Fruit fly (Drosophila melanogaster) whole organism, wandering third instar larva: ENCODE measurements around the gene wdn.
A peak's percentile ranks its signal among the peaks of the same experiment; 100 is the strongest.

Experiments
- Abd-B ChIP-seq: fragments of >200 bp; optimal IDR thresholded peaks from 2 replicates; lab custom pipeline; 2017; ENCODE audit warnings: missing biosample characterization, missing genetic modification characterization
- CG9705 ChIP-seq: fragments of 200-800 bp; sonication (Bioruptor generic); optimal IDR thresholded peaks from 2 replicates; lab custom pipeline; 2018; ENCODE audit warnings: missing biosample characterization, mild to moderate bottlenecking, missing genetic modification characterization
- CrebA ChIP-seq: fragments of 200-800 bp; sonication (Bioruptor generic); optimal IDR thresholded peaks from 2 replicates; lab custom pipeline; 2016; ENCODE audit warnings: missing biosample characterization, mild to moderate bottlenecking, missing genetic modification characterization, borderline replicate concordance
- Dif ChIP-seq: fragments of 200-275, 200-300 bp; sonication (Bioruptor generic); optimal IDR thresholded peaks from 2 replicates; lab custom pipeline; 2018; ENCODE audit warnings: missing biosample characterization, missing genetic modification characterization; ENCODE audit not compliant: partially characterized antibody
- GATAd ChIP-seq: sonication (Bioruptor generic); optimal IDR thresholded peaks from 2 replicates; lab custom pipeline; 2016; ENCODE audit warnings: missing biosample characterization, missing genetic modification characterization
- HLH106 ChIP-seq: fragments of 200-800 bp; optimal IDR thresholded peaks from 3 replicates; lab custom pipeline; 2019; ENCODE audit warnings: missing biosample characterization, mild to moderate bottlenecking, missing genetic modification characterization, moderate library complexity
- Hnf4 ChIP-seq: fragments of 200-800 bp; sonication (Bioruptor generic); optimal IDR thresholded peaks from 2 replicates; lab custom pipeline; 2016; ENCODE audit warnings: missing biosample characterization, mild to moderate bottlenecking, missing genetic modification characterization
- Hr78 ChIP-seq: fragments of >200 bp; optimal IDR thresholded peaks from 2 replicates; lab custom pipeline; 2017; ENCODE audit warnings: missing biosample characterization, missing genetic modification characterization
- Hr83 ChIP-seq: fragments of 200-300 bp; sonication (Bioruptor generic); optimal IDR thresholded peaks from 2 replicates; lab custom pipeline; 2016; ENCODE audit warnings: missing biosample characterization, mild to moderate bottlenecking, missing genetic modification characterization, moderate library complexity; ENCODE audit not compliant: poor library complexity, severe bottlenecking
- Jra ChIP-seq: sonication (Bioruptor generic); optimal IDR thresholded peaks from 2 replicates; lab custom pipeline; 2016; ENCODE audit warnings: missing biosample characterization, missing genetic modification characterization
- Mio ChIP-seq: sonication (Bioruptor generic); optimal IDR thresholded peaks from 2 replicates; lab custom pipeline; 2016; ENCODE audit warnings: missing biosample characterization, missing genetic modification characterization
- Myc ChIP-seq: fragments of >200 bp; optimal IDR thresholded peaks from 2 replicates; lab custom pipeline; 2017
- N ChIP-seq: fragments of >200 bp; optimal IDR thresholded peaks from 2 replicates; lab custom pipeline; 2018; ENCODE audit warnings: missing biosample characterization, missing external identifiers, missing genetic modification characterization
- OdsH ChIP-seq: fragments of 200-800 bp; sonication (Bioruptor generic); optimal IDR thresholded peaks from 2 replicates; lab custom pipeline; 2016; ENCODE audit warnings: missing biosample characterization, mild to moderate bottlenecking, missing genetic modification characterization
- Rel ChIP-seq, 2 experiments: fragments of 200-800 bp; sonication (Bioruptor generic) in 1 of 2; optimal IDR thresholded peaks; 2 replicates in 1 of 2; 3 replicates in 1 of 2; lab custom pipeline; 2016 to 2019; ENCODE audit warnings: mild to moderate bottlenecking in 2 of 2, missing biosample characterization in 2 of 2, missing genetic modification characterization in 2 of 2, moderate library complexity in 1 of 2
- Sp1 ChIP-seq: fragments of 200-800 bp; sonication (Bioruptor generic); optimal IDR thresholded peaks from 3 replicates; lab custom pipeline; 2019; ENCODE audit warnings: missing biosample characterization, mild to moderate bottlenecking, missing genetic modification characterization, moderate library complexity
- Vsx2 ChIP-seq: fragments of 200-300, 225-300 bp; sonication (Bioruptor generic); optimal IDR thresholded peaks from 2 replicates; lab custom pipeline; 2018; ENCODE audit warnings: missing biosample characterization, missing genetic modification characterization; ENCODE audit not compliant: partially characterized antibody
- br ChIP-seq: fragments of 200-800 bp; sonication (Bioruptor generic); optimal IDR thresholded peaks from 2 replicates; lab custom pipeline; 2016; ENCODE audit warnings: missing biosample characterization, missing genetic modification characterization
- brk ChIP-seq: fragments of 200-800 bp; sonication (Bioruptor generic); optimal IDR thresholded peaks from 2 replicates; lab custom pipeline; 2016; ENCODE audit warnings: missing biosample characterization, mild to moderate bottlenecking, missing genetic modification characterization
- dl ChIP-seq, 2 experiments: fragments of 175-275, 200-275 bp in 1 of 2; fragments of 200-275 bp in 1 of 2; sonication (Bioruptor generic); optimal IDR thresholded peaks; lab custom pipeline; 2018; ENCODE audit warnings: mild to moderate bottlenecking in 2 of 2, missing biosample characterization in 2 of 2, missing genetic modification characterization in 2 of 2, moderate library complexity in 2 of 2; ENCODE audit not compliant: partially characterized antibody in 2 of 2, insufficient read depth in 1 of 2
- dsf ChIP-seq: sonication (Bioruptor generic); optimal IDR thresholded peaks from 2 replicates; lab custom pipeline; 2016; ENCODE audit warnings: missing biosample characterization, missing genetic modification characterization, borderline replicate concordance
- foxo ChIP-seq, 2 experiments: fragments of 200-800 bp; sonication (Bioruptor generic); optimal IDR thresholded peaks; 2 replicates in 1 of 2; 3 replicates in 1 of 2; lab custom pipeline; 2016 to 2017; ENCODE audit warnings: missing biosample characterization in 2 of 2, missing genetic modification characterization in 2 of 2
- fru ChIP-seq: fragments of 200-800 bp; sonication (Bioruptor generic); optimal IDR thresholded peaks from 3 replicates; lab custom pipeline; 2016; ENCODE audit warnings: missing biosample characterization, mild to moderate bottlenecking, missing genetic modification characterization
- h ChIP-seq: fragments of 200-800 bp; sonication (Bioruptor generic); optimal IDR thresholded peaks from 3 replicates; lab custom pipeline; 2016; ENCODE audit warnings: missing biosample characterization, mild to moderate bottlenecking, missing genetic modification characterization
- jim ChIP-seq: fragments of 175-275, 200-325 bp; sonication (Bioruptor generic); optimal IDR thresholded peaks from 2 replicates; lab custom pipeline; 2016; ENCODE audit warnings: missing biosample characterization, mild to moderate bottlenecking, missing genetic modification characterization
- lola ChIP-seq: fragments of >200 bp; optimal IDR thresholded peaks from 2 replicates; lab custom pipeline; 2017; ENCODE audit warnings: missing biosample characterization, missing genetic modification characterization
- pan ChIP-seq: fragments of >200 bp; optimal IDR thresholded peaks from 2 replicates; lab custom pipeline; 2017
- psq ChIP-seq: fragments of 200-800 bp; sonication (Bioruptor generic); optimal IDR thresholded peaks from 3 replicates; lab custom pipeline; 2017; ENCODE audit warnings: missing biosample characterization, mild to moderate bottlenecking, missing genetic modification characterization, moderate library complexity
- sv ChIP-seq: fragments of 200-800 bp; sonication (Bioruptor generic); optimal IDR thresholded peaks from 3 replicates; lab custom pipeline; 2016; ENCODE audit warnings: missing biosample characterization, missing genetic modification characterization
- tai ChIP-seq: sonication (Bioruptor generic); optimal IDR thresholded peaks from 2 replicates; lab custom pipeline; 2016; ENCODE audit warnings: missing biosample characterization, missing genetic modification characterization
- usp ChIP-seq: fragments of >200 bp; optimal IDR thresholded peaks from 2 replicates; lab custom pipeline; 2017; ENCODE audit warnings: missing biosample characterization, missing genetic modification characterization
- woc ChIP-seq: sonication (Bioruptor generic); optimal IDR thresholded peaks from 2 replicates; lab custom pipeline; 2016; ENCODE audit warnings: missing biosample characterization, mild to moderate bottlenecking, missing genetic modification characterization

Gene wdn

dm6 chr3R:28810942-28811676 lies at the start of gene wdn:
wdn (minus strand) TSS chr3R:28811337.
- no peak for TF ChIP-seq Hr83 (GFP tag; lab: Kevin White, UChicago)
- TF ChIP-seq Myc (lab: Kevin White, UChicago): peak; percentile 95
- TF ChIP-seq woc (GFP tag; lab: Kevin White, UChicago): peak; percentile 43
- TF ChIP-seq HLH106 (tag; lab: Kevin White, UChicago): peak; percentile 6

dm6 chr3R:28860582-28860981 lies 49.4 kb upstream of the wdn start:
- TF ChIP-seq dl (GFP tag; optimal IDR thresholded peaks at IDR 0.05; lab: Kevin White, UChicago; ENCODE audit: insufficient read depth in 1 of 2, partially characterized antibody in 2 of 2): no peak
- no peak for TF ChIP-seq Dif
- no peak for TF ChIP-seq OdsH (GFP tag; lab: Kevin White, UChicago)
- no peak for TF ChIP-seq tai (GFP tag; lab: Kevin White, UChicago)
- TF ChIP-seq GATAd (GFP tag; lab: Kevin White, UChicago): no peak
- TF ChIP-seq CrebA (GFP tag; lab: Kevin White, UChicago): no peak
- TF ChIP-seq Rel (GFP tag; optimal IDR thresholded peaks at IDR 0.05; lab: Kevin White, UChicago): no peak
- TF ChIP-seq Rel (tag; optimal IDR thresholded peaks at IDR 0.05; lab: Kevin White, UChicago): no peak
- TF ChIP-seq Sp1: no peak
- TF ChIP-seq CG9705 (GFP tag; lab: Kevin White, UChicago): no peak
- no peak for TF ChIP-seq Jra (GFP tag; lab: Kevin White, UChicago)
- no peak for TF ChIP-seq Vsx2
- TF ChIP-seq pan (lab: Kevin White, UChicago): no peak
- no peak for TF ChIP-seq sv (GFP tag; lab: Kevin White, UChicago)
- TF ChIP-seq h: no peak
- TF ChIP-seq jim (GFP tag; lab: Kevin White, UChicago): no peak
- TF ChIP-seq Hr78: no peak

- TF ChIP-seq Mio (GFP tag; lab: Kevin White, UChicago) (no peak), Dif (peak; percentile 79), lola (GFP tag; lab: Kevin White, UChicago) (no peak), dl (GFP tag; optimal IDR thresholded peaks at IDR 0.05; lab: Kevin White, UChicago; ENCODE audit: insufficient read depth in 1 of 2, partially characterized antibody in 2 of 2) (peak; percentile 74 to 87), tai (GFP tag; lab: Kevin White, UChicago) (no peak), foxo (GFP tag; optimal IDR thresholded peaks at IDR 0.05; lab: Kevin White, UChicago) (peak in 1 of 2 experiments; percentile 25), usp (GFP tag; lab: Kevin White, UChicago) (no peak), pan (lab: Kevin White, UChicago) (no peak), Vsx2 (peak; percentile 87), h (peak; percentile 34), Hnf4 (GFP tag; lab: Kevin White, UChicago) (peak; percentile 28), woc (GFP tag; lab: Kevin White, UChicago) (no peak), GATAd (GFP tag; lab: Kevin White, UChicago) (no peak), N (GFP tag; lab: Kevin White, UChicago) (no peak), CrebA (GFP tag; lab: Kevin White, UChicago) (peak; percentile 42), CG9705 (GFP tag; lab: Kevin White, UChicago) (no peak), Hr83 (GFP tag; lab: Kevin White, UChicago) (peak; percentile 87), dsf (GFP tag; lab: Kevin White, UChicago) (no peak), Sp1 (peak; percentile 8), jim (GFP tag; lab: Kevin White, UChicago) (no peak), psq (GFP tag; lab: Kevin White, UChicago) (peak; percentile 41), sv (GFP tag; lab: Kevin White, UChicago) (no peak), HLH106 (tag; lab: Kevin White, UChicago) (no peak), Abd-B (GFP tag; lab: Kevin White, UChicago) (no peak), OdsH (GFP tag; lab: Kevin White, UChicago) (peak; percentile 14), brk (GFP tag; lab: Kevin White, UChicago) (no peak), Rel (GFP tag; optimal IDR thresholded peaks at IDR 0.05; lab: Kevin White, UChicago) (no peak), Rel (tag; optimal IDR thresholded peaks at IDR 0.05; lab: Kevin White, UChicago) (peak; percentile 67), br (GFP tag; lab: Kevin White, UChicago) (peak; percentile 28), fru (GFP tag; lab: Kevin White, UChicago) (peak; percentile 3)
- TF ChIP-seq, all 38 proteins: peak for 14
Observed at dm6 chr3R:28859058-28859526, 48.0 kb upstream of the wdn start, which contains the start of gene Inx3. Inx3 (minus strand) TSS chr3R:28859497.
